Fruit fly (Drosophila melanogaster) whole organism, embryonic: ENCODE measurements around the gene Mks1.

ENCODE experiments used
- Atf-2 ChIP-seq: fragments of 200-800 bp; sonication (Bioruptor generic); optimal IDR thresholded peaks from 2 replicates; lab custom pipeline; 2016; ENCODE audit warnings: missing biosample characterization, missing genetic modification characterization
- Bdp1 ChIP-seq: fragments of 200-800 bp; sonication (Bioruptor generic); optimal IDR thresholded peaks from 3 replicates; lab custom pipeline; 2016; ENCODE audit warnings: missing biosample characterization, missing genetic modification characterization
- Bgb ChIP-seq: fragments of 200-800 bp; sonication (Bioruptor generic); IDR thresholded peaks from 2 replicates; pipeline ENCODE4 v1.3.6; 2022; ENCODE audit warnings: missing biosample characterization, missing genetic modification characterization; ENCODE audit not compliant: partially characterized antibody
- CG11247 ChIP-seq: fragments of 200-800 bp; sonication (Bioruptor generic); IDR thresholded peaks from 2 replicates; pipeline ENCODE4 v1.3.6; 2022; ENCODE audit warnings: missing biosample characterization, missing genetic modification characterization
- CG15601 ChIP-seq: fragments of 200-800 bp; sonication (Bioruptor generic); optimal IDR thresholded peaks from 3 replicates; lab custom pipeline; 2019; ENCODE audit warnings: missing biosample characterization, mild to moderate bottlenecking, missing genetic modification characterization, moderate library complexity
- CG1603 ChIP-seq: fragments of 200-800 bp; sonication (Bioruptor generic); optimal IDR thresholded peaks from 2 replicates; lab custom pipeline; 2019; ENCODE audit warnings: missing biosample characterization, mild to moderate bottlenecking, missing genetic modification characterization, moderate library complexity
- CG17328 ChIP-seq: fragments of 200-800 bp; sonication (Bioruptor generic); IDR thresholded peaks from 2 replicates; pipeline ENCODE4 v1.3.6; 2022; ENCODE audit warnings: missing biosample characterization, missing genetic modification characterization
- CG2129 ChIP-seq: fragments of 200-800 bp; sonication (Bioruptor generic); IDR thresholded peaks from 2 replicates; pipeline ENCODE4 v1.3.6; 2022; ENCODE audit warnings: missing biosample characterization, missing genetic modification characterization; ENCODE audit not compliant: partially characterized antibody
- CG2875 ChIP-seq: fragments of 200-800 bp; sonication (Bioruptor generic); optimal IDR thresholded peaks from 2 replicates; lab custom pipeline; 2017; ENCODE audit warnings: missing biosample characterization, mild to moderate bottlenecking, missing genetic modification characterization, missing genetic modification reagents
- CG30020 ChIP-seq: fragments of 200-800 bp; optimal IDR thresholded peaks from 2 replicates; lab custom pipeline; 2019; ENCODE audit warnings: missing biosample characterization, mild to moderate bottlenecking, missing genetic modification characterization, moderate library complexity
- CG30403 ChIP-seq: fragments of 200-800 bp; sonication (Bioruptor generic); optimal IDR thresholded peaks from 3 replicates; lab custom pipeline; 2016; ENCODE audit warnings: missing biosample characterization, missing genetic modification characterization
- CG31441 ChIP-seq: fragments of 200-800 bp; sonication (Bioruptor generic); IDR thresholded peaks from 2 replicates; pipeline ENCODE4 v1.3.6; 2022; ENCODE audit warnings: missing biosample characterization, missing genetic modification characterization
- CG6689 ChIP-seq: fragments of 200-800 bp; sonication (Bioruptor generic); IDR thresholded peaks from 2 replicates; pipeline ENCODE4 v1.3.6; 2022; ENCODE audit warnings: missing biosample characterization, missing genetic modification characterization
- CG6791 ChIP-seq: fragments of 200-800 bp; sonication (Bioruptor generic); IDR thresholded peaks from 3 replicates; pipeline ENCODE4 v1.3.6; 2022; ENCODE audit warnings: missing biosample characterization, missing genetic modification characterization; ENCODE audit not compliant: partially characterized antibody
- CG8089 ChIP-seq: fragments of 200-800 bp; sonication (Bioruptor generic); optimal IDR thresholded peaks from 3 replicates; lab custom pipeline; 2016; ENCODE audit warnings: missing biosample characterization, missing genetic modification characterization
- CG8478 ChIP-seq: fragments of >200 bp; optimal IDR thresholded peaks from 2 replicates; lab custom pipeline; 2018
- CTCF ChIP-seq: fragments of 200-800 bp; sonication (Bioruptor generic); optimal IDR thresholded peaks from 2 replicates; lab custom pipeline; 2017; ENCODE audit warnings: missing biosample characterization, mild to moderate bottlenecking, missing genetic modification characterization, moderate library complexity
- Deaf1 ChIP-seq: fragments of 200-800 bp; optimal IDR thresholded peaks from 3 replicates; lab custom pipeline; 2019; ENCODE audit warnings: missing biosample characterization, mild to moderate bottlenecking, missing genetic modification characterization, moderate library complexity
- HLH54F ChIP-seq: fragments of 200-800 bp; sonication (Bioruptor generic); optimal IDR thresholded peaks from 3 replicates; lab custom pipeline; 2016; ENCODE audit warnings: missing biosample characterization, missing genetic modification characterization
- NC2α ChIP-seq: fragments of 200-800 bp; sonication (Bioruptor generic); optimal IDR thresholded peaks from 2 replicates; lab custom pipeline; 2016; ENCODE audit warnings: missing biosample characterization, missing genetic modification characterization
- Sry-δ ChIP-seq: fragments of 200-800 bp; sonication (Bioruptor generic); optimal IDR thresholded peaks from 2 replicates; lab custom pipeline; 2016; ENCODE audit warnings: missing biosample characterization, missing genetic modification characterization
- Xbp1 ChIP-seq: fragments of 200-800 bp; sonication (Bioruptor generic); optimal IDR thresholded peaks from 3 replicates; lab custom pipeline; 2016; ENCODE audit warnings: missing biosample characterization, mild to moderate bottlenecking, missing genetic modification characterization
- az2 ChIP-seq: fragments of 200-800 bp; sonication (Bioruptor generic); optimal IDR thresholded peaks from 3 replicates; lab custom pipeline; 2016; ENCODE audit warnings: missing biosample characterization, missing genetic modification characterization
- chinmo ChIP-seq: fragments of 200-800 bp; sonication (Bioruptor generic); IDR thresholded peaks from 4 replicates; pipeline ENCODE4 v1.3.6; 2022; ENCODE audit warnings: missing biosample characterization, missing genetic modification characterization; ENCODE audit not compliant: partially characterized antibody
- esg ChIP-seq: fragments of 200-800 bp; sonication (Bioruptor generic); conservative IDR thresholded peaks from 2 replicates; pipeline ENCODE4 v1.3.6; 2022; ENCODE audit warnings: missing biosample characterization, missing genetic modification characterization
- gcm ChIP-seq: fragments of 200-800 bp; sonication (Bioruptor generic); optimal IDR thresholded peaks from 2 replicates; lab custom pipeline; 2019; ENCODE audit warnings: missing biosample characterization, mild to moderate bottlenecking, missing genetic modification characterization, moderate library complexity
- grn ChIP-seq: fragments of 200-800 bp; sonication (Bioruptor generic); optimal IDR thresholded peaks from 3 replicates; lab custom pipeline; 2017; ENCODE audit warnings: missing biosample characterization, missing genetic modification characterization
- hkb ChIP-seq, 2 experiments: fragments of 200-800 bp in 1 of 2; fragments of >200 bp in 1 of 2; sonication (Bioruptor generic) in 1 of 2; IDR thresholded peaks in 1 of 2; optimal IDR thresholded peaks in 1 of 2; 2 replicates each; pipeline versions ENCODE4 v1.3.6 to Lab custom; 2017 to 2022; ENCODE audit warnings: missing biosample characterization in 1 of 2, missing genetic modification characterization in 1 of 2
- ind ChIP-seq: fragments of 200-800 bp; sonication (Bioruptor generic); optimal IDR thresholded peaks from 3 replicates; lab custom pipeline; 2016; ENCODE audit warnings: missing biosample characterization, missing genetic modification characterization
- insv ChIP-seq, 2 experiments: fragments of 200-800 bp; sonication (Bioruptor generic); optimal IDR thresholded peaks; 3 replicates each; lab custom pipeline; 2016 to 2018; ENCODE audit warnings: missing biosample characterization in 2 of 2, missing genetic modification characterization in 2 of 2
- inv ChIP-seq: fragments of 200-800 bp; sonication (Bioruptor generic); IDR thresholded peaks from 2 replicates; pipeline ENCODE4 v1.3.6; 2022; ENCODE audit warnings: missing biosample characterization, missing genetic modification characterization; ENCODE audit not compliant: partially characterized antibody
- klu ChIP-seq: fragments of 200-800 bp; sonication (Bioruptor generic); IDR thresholded peaks from 2 replicates; pipeline ENCODE4 v1.3.6; 2022; ENCODE audit warnings: missing biosample characterization, missing genetic modification characterization
- kni ChIP-seq: fragments of 200-800 bp; sonication (Bioruptor generic); optimal IDR thresholded peaks from 3 replicates; lab custom pipeline; 2017; ENCODE audit warnings: mild to moderate bottlenecking, missing biosample characterization, missing genetic modification reagents, missing genetic modification characterization
- lab ChIP-seq: fragments of 200-800 bp; sonication (Bioruptor generic); optimal IDR thresholded peaks from 3 replicates; lab custom pipeline; 2017; ENCODE audit warnings: missing biosample characterization, missing genetic modification characterization, mild to moderate bottlenecking, moderate library complexity, missing genetic modification reagents
- mirr ChIP-seq: fragments of 200-800 bp; sonication (Bioruptor generic); optimal IDR thresholded peaks from 3 replicates; lab custom pipeline; 2018; ENCODE audit warnings: missing biosample characterization, mild to moderate bottlenecking, missing genetic modification characterization
- odd ChIP-seq: fragments of 200-800 bp; sonication (Bioruptor generic); optimal IDR thresholded peaks from 2 replicates; lab custom pipeline; 2017; ENCODE audit warnings: missing biosample characterization, mild to moderate bottlenecking, missing genetic modification characterization
- pan ChIP-seq, 4 experiments: fragments of >200 bp in 3 of 4; fragments of 200-800 bp in 1 of 4; sonication (Bioruptor generic) in 1 of 4; optimal IDR thresholded peaks in 3 of 4; IDR thresholded peaks in 1 of 4; 2 replicates each; pipeline versions ENCODE4 v1.3.6 to Lab custom; 2017 to 2022; ENCODE audit warnings: missing biosample characterization in 2 of 4, missing genetic modification characterization in 2 of 4, mixed read lengths in 1 of 4
- pho ChIP-seq: fragments of 200-800 bp; sonication (Bioruptor generic); optimal IDR thresholded peaks from 2 replicates; lab custom pipeline; 2016; ENCODE audit warnings: missing biosample characterization, missing genetic modification characterization
- ranshi ChIP-seq: fragments of 200-800 bp; sonication (Bioruptor generic); IDR thresholded peaks from 2 replicates; pipeline ENCODE4 v1.3.6; 2022; ENCODE audit warnings: missing biosample characterization, missing genetic modification characterization
- salm ChIP-seq: fragments of 200-800 bp; sonication (Bioruptor generic); optimal IDR thresholded peaks from 2 replicates; lab custom pipeline; 2018; ENCODE audit warnings: missing biosample characterization, mild to moderate bottlenecking, missing genetic modification characterization
- schlank ChIP-seq: fragments of 200-800 bp; sonication (Bioruptor generic); optimal IDR thresholded peaks from 2 replicates; lab custom pipeline; 2018; ENCODE audit warnings: missing biosample characterization, mild to moderate bottlenecking, missing genetic modification characterization
- scrt ChIP-seq: fragments of 200-800 bp; sonication (Bioruptor generic); optimal IDR thresholded peaks from 2 replicates; lab custom pipeline; 2018; ENCODE audit warnings: missing biosample characterization, mild to moderate bottlenecking, missing genetic modification characterization, moderate library complexity
- seq ChIP-seq: fragments of 200-800 bp; sonication (Bioruptor generic); IDR thresholded peaks from 2 replicates; pipeline ENCODE4 v1.3.6; 2022; ENCODE audit warnings: missing biosample characterization, missing genetic modification characterization
- tgo ChIP-seq: fragments of 200-800 bp; sonication (Bioruptor generic); IDR thresholded peaks from 3 replicates; pipeline ENCODE4 v1.3.6; 2022; ENCODE audit warnings: missing biosample characterization, missing genetic modification characterization
- tio ChIP-seq: fragments of 200-800 bp; sonication (Bioruptor generic); optimal IDR thresholded peaks from 2 replicates; lab custom pipeline; 2017; ENCODE audit warnings: missing biosample characterization, missing genetic modification characterization, inconsistent platforms
- twi ChIP-seq: fragments of 200-800 bp; optimal IDR thresholded peaks from 2 replicates; lab custom pipeline; 2019; ENCODE audit warnings: missing biosample characterization, mild to moderate bottlenecking, missing genetic modification characterization, moderate library complexity
- unc-4 ChIP-seq: fragments of 200-800 bp; sonication (Bioruptor generic); IDR thresholded peaks from 2 replicates; pipeline ENCODE4 v1.3.6; 2022; ENCODE audit warnings: missing biosample characterization, missing genetic modification characterization; ENCODE audit not compliant: partially characterized antibody
- wor ChIP-seq: fragments of 200-800 bp; sonication (Bioruptor generic); IDR thresholded peaks from 2 replicates; pipeline ENCODE4 v1.3.6; 2022; ENCODE audit warnings: missing biosample characterization, missing genetic modification characterization
- yki ChIP-seq: fragments of >200 bp; optimal IDR thresholded peaks from 3 replicates; lab custom pipeline; 2018

Mks1 gene

dm6 chrX:12462936-12463558, 33.4 kb downstream of the Mks1 start, which contains the start of the genes Rab40 and CG42258 (continued):
- TF ChIP-seq HLH54F (GFP tag; lab: Kevin White, UChicago) (peak; percentile 50), CG30020 (tag; lab: Kevin White, UChicago) (peak; percentile 57), schlank (tag; lab: Kevin White, UChicago) (no peak), yki (lab: Kevin White, UChicago) (no peak), ind (GFP tag; lab: Kevin White, UChicago) (peak; percentile 30), CG8478 (lab: Kevin White, UChicago) (no peak), twi (tag; lab: Kevin White, UChicago) (no peak), pho (GFP tag; lab: Kevin White, UChicago) (peak; percentile 66), CG6791 (GFP tag; lab: Robert Waterston, UW) (peak; percentile 56), odd (GFP tag; lab: Kevin White, UChicago) (no peak), chinmo (GFP tag; lab: Robert Waterston, UW) (no peak), Bdp1 (GFP tag; lab: Kevin White, UChicago) (peak; percentile 24), pan (optimal IDR thresholded peaks at IDR 0.05; lab: Kevin White, UChicago) (no peak), pan (GFP tag; optimal IDR thresholded peaks at IDR 0.05 in 1 of 2, IDR thresholded peaks at IDR 0.05 in 1 of 2) (peak in 1 of 2 experiments; percentile 47), Sry-δ (GFP tag; lab: Kevin White, UChicago) (peak; percentile 90), Bgb (GFP tag; lab: Robert Waterston, UW) (peak; percentile 49; the same call in 1 of the 2 replicates), tio (peak; percentile 54), Atf-2 (peak; percentile 26), CG8089 (peak; percentile 17), kni (peak; percentile 8), CG30403 (GFP tag; lab: Kevin White, UChicago) (peak; percentile 79), lab (GFP tag; lab: Kevin White, UChicago) (peak; percentile 43), CG15601 (tag; lab: Kevin White, UChicago) (no peak), gcm (GFP tag; lab: Kevin White, UChicago) (no peak), CG17328 (GFP tag; lab: Robert Waterston, UW) (no peak), inv (GFP tag; lab: Robert Waterston, UW) (peak; percentile 66), unc-4 (GFP tag; lab: Robert Waterston, UW) (peak; percentile 62; the same call in 1 of the 2 replicates), grn (GFP tag; lab: Kevin White, UChicago) (no peak), insv (GFP tag; optimal IDR thresholded peaks at IDR 0.05; lab: Kevin White, UChicago) (no peak), wor (GFP tag; lab: Robert Waterston, UW) (no peak; the same call in 1 of the 2 replicates), CG2875 (GFP tag; lab: Kevin White, UChicago) (no peak), ranshi (GFP tag; lab: Robert Waterston, UW) (no peak), CG31441 (GFP tag; lab: Robert Waterston, UW) (peak; percentile 37; the same call in 1 of the 2 replicates), hkb (optimal IDR thresholded peaks at IDR 0.05; lab: Kevin White, UChicago) (no peak), hkb (GFP tag; IDR thresholded peaks at IDR 0.05; lab: Robert Waterston, UW) (no peak), Xbp1 (GFP tag; lab: Kevin White, UChicago) (peak; percentile 60), mirr (GFP tag; lab: Kevin White, UChicago) (no peak), CG2129 (0 out of 2 replicates have a peak, but pooled peaks have one; percentile 31), esg (0 out of 2 replicates have a peak, but pooled peaks have one; percentile 12), CTCF (GFP tag; lab: Kevin White, UChicago) (no peak), NC2α (GFP tag; lab: Kevin White, UChicago) (no peak), tgo (GFP tag; lab: Robert Waterston, UW) (no peak), az2 (GFP tag; lab: Kevin White, UChicago) (peak; percentile 36), CG11247 (GFP tag; lab: Robert Waterston, UW) (0 out of 2 replicates have a peak, but pooled peaks have one; percentile 12), Deaf1 (tag; lab: Kevin White, UChicago) (no peak), CG1603 (tag; lab: Kevin White, UChicago) (peak; percentile 33), salm (tag; lab: Kevin White, UChicago) (no peak), CG6689 (GFP tag; lab: Robert Waterston, UW) (peak; percentile 31; the same call in 1 of the 2 replicates), seq (GFP tag; lab: Robert Waterston, UW) (no peak), klu (peak; percentile 23; the same call in 1 of the 2 replicates), scrt (GFP tag; lab: Kevin White, UChicago) (no peak)
